Worm (Caenorhabditis elegans) whole organism, L3 larva: ENCODE data around the gene W10G11.19.

Experiments used
- ceh-16 ChIP-seq: sonication (generic microtip); optimal IDR thresholded peaks from 2 replicates; lab custom pipeline; 2017; ENCODE audit warnings: missing biosample characterization, missing genetic modification characterization
- pha-4 ChIP-seq: fragments of 150-350 bp; optimal IDR thresholded peaks from 2 replicates; lab custom pipeline; 2014; ENCODE audit warnings: missing biosample characterization, missing genetic modification reagents, missing genetic modification characterization
- unc-62 ChIP-seq: fragments of 150-350 bp; sonication (generic microtip); optimal IDR thresholded peaks from 4 replicates; lab custom pipeline; 2014; ENCODE audit warnings: missing biosample characterization, missing genetic modification reagents, missing genetic modification characterization

DNA sequence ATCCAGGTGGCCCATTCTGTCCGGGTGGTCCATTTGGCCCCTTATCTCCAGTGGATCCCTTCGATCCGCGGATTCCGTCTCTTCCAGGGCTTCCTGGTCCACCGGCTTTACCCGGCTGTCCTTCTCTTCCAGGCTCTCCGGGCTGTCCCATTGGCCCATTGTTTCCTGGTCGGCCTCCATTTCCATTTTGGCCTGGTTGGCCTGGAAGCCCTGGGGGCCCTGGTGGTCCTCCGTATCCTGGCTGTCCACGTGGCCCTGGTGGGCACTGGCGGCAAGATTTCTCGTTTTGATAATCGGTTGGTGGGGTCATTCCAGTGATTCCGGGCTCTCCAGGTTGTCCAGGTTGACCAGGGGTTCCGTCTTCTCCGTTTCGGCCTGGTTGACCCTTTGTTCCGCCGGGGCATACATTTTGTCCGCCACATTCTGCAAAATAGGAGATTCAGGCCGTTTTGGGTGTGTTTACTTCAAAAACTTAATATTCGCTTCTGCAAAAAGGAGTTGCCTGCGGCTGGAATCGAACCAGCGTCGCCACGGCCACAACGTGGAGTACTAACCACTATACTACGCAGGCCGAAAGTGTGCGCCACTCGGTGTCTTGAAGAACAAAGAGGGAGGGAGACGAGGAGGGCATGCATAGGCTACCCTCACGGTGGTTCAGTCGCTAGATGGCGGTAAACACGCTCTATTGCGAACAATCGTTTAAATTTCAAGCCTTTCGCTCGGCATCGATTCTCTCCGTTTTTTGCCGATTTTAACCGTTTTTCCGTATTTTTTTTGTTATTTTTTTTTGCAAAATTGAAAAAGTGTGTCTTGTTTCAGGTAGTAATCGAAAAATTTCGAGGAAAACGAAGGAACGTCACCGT is 29.2 kb upstream of the W10G11.19 start, which contains the start of gene W09G10.9:
- TF ChIP-seq ceh-16 (tag; lab: Kevin White, UChicago): no peak
- TF ChIP-seq unc-62 (GFP tag; lab: Kevin White, UChicago): no peak
- TF ChIP-seq pha-4 (tag; lab: Kevin White, UChicago): peak; percentile 30
